Worm (Caenorhabditis elegans): Measurements from ENCODE around the gene perm-4.

The perm-4 gene

DNA sequence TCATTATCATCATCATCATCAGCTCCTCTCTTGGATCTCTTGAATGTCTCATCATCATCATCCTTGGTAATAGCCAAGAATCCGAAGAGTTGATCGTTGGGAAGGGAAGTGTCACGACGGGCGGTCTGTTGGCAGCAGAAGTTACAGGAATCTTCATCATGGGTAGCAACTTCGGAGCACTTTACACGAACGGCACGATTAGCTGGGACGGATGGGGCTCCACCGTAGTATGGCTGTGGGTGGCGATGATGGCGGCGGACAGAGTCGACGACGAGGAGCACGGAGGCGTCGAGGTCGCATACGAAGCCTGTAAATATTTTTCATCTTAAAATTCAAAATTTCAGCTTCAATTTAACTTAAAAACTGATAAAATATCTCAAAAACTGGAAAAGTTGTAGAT, 1.6 kb downstream of the perm-4 start:
- TF ChIP-seq T20F7.1 (GFP tag; optimal IDR thresholded peaks at IDR 0.05) (no peak), sdz-12 (GFP tag; optimal IDR thresholded peaks at IDR 0.05) (no peak), set-16 (GFP tag; IDR thresholded peaks at IDR 0.05) (peak; percentile 37; the same call in 1 of the 2 replicates)

DNA sequence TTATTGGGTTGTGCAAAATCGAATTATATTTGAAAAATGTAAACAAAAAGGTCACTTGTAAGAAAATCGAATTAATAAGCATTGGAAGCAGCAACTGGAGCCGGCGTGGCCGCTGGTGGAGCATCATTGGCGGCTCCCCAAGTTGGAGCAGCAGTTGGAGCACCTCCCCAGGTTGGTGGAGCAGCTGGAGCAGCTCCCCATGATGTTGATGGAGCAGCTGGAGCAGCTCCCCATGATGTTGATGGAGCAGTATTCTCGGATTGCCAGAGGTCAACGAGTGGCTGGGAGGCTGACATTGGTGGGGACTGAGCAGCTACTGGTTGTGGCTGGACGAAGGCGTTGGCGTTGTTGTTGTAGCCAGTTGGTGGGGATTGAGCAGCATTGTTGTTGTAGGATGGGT, 3.4 kb downstream of the perm-4 start:
- TF ChIP-seq set-16 (GFP tag; IDR thresholded peaks at IDR 0.05) = peak; percentile 91
- TF ChIP-seq duxl-1 (tag; optimal IDR thresholded peaks at IDR 0.05; ENCODE audit: poor library complexity) = no peak
- TF ChIP-seq dpl-1 (GFP tag; optimal IDR thresholded peaks at IDR 0.05) = no peak
- TF ChIP-seq egl-43 (GFP tag; IDR thresholded peaks at IDR 0.05) = 0 out of 2 replicates have a peak, but pooled peaks have one; percentile 37

DNA sequence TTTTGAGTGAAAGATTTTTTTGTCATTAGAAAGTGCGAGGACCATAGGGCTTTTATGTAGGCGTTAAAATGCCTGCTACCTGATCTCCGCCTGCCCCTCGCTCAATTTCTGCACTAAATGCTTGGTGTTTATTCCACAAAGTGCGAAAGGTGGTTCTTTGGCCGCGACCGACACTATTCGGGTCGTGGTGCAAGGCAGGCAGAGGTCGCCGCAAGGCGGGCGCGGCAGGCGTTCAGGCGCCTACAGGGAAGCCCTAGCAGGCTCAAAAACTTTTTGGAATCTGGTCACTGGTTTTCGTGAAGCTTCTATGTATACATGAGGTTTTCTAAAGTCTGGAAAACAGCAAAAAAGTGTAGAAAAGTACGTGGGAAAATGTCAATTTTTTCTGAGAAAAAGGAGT, 4.0 kb downstream of the perm-4 start:
- peak; percentile 85; the same call in 1 of the 2 replicates for TF ChIP-seq D1046.2 (GFP tag; IDR thresholded peaks at IDR 0.05)
- TF ChIP-seq mxl-3 (GFP tag; optimal IDR thresholded peaks at IDR 0.05) = no peak
- no peak for TF ChIP-seq Y105C5A.15 (GFP tag; IDR thresholded peaks at IDR 0.05)
- TF ChIP-seq F26F4.8 (GFP tag; conservative IDR thresholded peaks at IDR 0.05) = 0 out of 2 replicates have a peak, but pooled peaks have one; percentile 49
- no peak for TF ChIP-seq aly-2 (tag; optimal IDR thresholded peaks at IDR 0.05)
- peak; percentile 61 for TF ChIP-seq set-16 (GFP tag; IDR thresholded peaks at IDR 0.05)
- 0 out of 2 replicates have a peak, but pooled peaks have one; percentile 22 for TF ChIP-seq egl-43 (GFP tag; IDR thresholded peaks at IDR 0.05)
- TF ChIP-seq daf-19 (GFP tag; conservative IDR thresholded peaks at IDR 0.05) = no peak

DNA sequence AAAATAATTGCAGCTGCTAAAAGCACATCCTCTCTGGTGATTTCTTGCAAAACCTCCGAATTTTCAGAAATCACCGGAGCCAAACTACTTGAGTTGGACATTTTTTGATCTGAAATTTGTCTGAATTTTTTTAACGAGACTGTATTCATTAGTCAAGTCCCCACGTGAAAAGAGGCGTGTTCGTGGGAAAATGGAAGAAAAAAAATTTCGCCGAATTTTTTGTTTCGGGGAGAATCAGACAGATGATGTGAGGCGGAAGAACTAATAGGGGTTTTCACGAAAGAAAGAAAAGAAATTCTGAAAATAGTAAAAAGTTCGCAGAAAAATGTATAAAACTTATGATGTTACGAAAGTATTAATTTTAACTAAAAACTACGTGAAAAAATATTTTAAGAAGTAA, 6.3 kb downstream of the perm-4 start, which contains the start of gene srx-13:
Gene srx-13 (minus strand): TSS at position 101 of the 400 bp plus-strand sequence.
- TF ChIP-seq fkh-10 (GFP tag; optimal IDR thresholded peaks at IDR 0.05) (no peak), zag-1 (tag; optimal IDR thresholded peaks at IDR 0.05) (no peak), pqm-1 (tag; optimal IDR thresholded peaks at IDR 0.05) (no peak), spr-3 (GFP tag; optimal IDR thresholded peaks at IDR 0.05) (no peak), mes-2 (tag; optimal IDR thresholded peaks at IDR 0.05; ENCODE audit: poor library complexity, severe bottlenecking) (no peak), Y75B8A.6 (GFP tag; IDR thresholded peaks at IDR 0.05) (no peak), nhr-102 (tag; optimal IDR thresholded peaks at IDR 0.05) (no peak), mep-1 (tag; optimal IDR thresholded peaks at IDR 0.05) (no peak), duxl-1 (tag; optimal IDR thresholded peaks at IDR 0.05; ENCODE audit: poor library complexity) (no peak), lin-38 (GFP tag; IDR thresholded peaks at IDR 0.05) (no peak), unc-130 (GFP tag; optimal IDR thresholded peaks at IDR 0.05) (no peak), set-16 (GFP tag; IDR thresholded peaks at IDR 0.05) (no peak), hlh-11 (tag; optimal IDR thresholded peaks at IDR 0.05) (no peak), dpl-1 (GFP tag; optimal IDR thresholded peaks at IDR 0.05) (no peak), nhr-48 (tag; optimal IDR thresholded peaks at IDR 0.05) (no peak), F44E2.7 (GFP tag; IDR thresholded peaks at IDR 0.05) (no peak), madf-5 (GFP tag; IDR thresholded peaks at IDR 0.05) (no peak)

DNA sequence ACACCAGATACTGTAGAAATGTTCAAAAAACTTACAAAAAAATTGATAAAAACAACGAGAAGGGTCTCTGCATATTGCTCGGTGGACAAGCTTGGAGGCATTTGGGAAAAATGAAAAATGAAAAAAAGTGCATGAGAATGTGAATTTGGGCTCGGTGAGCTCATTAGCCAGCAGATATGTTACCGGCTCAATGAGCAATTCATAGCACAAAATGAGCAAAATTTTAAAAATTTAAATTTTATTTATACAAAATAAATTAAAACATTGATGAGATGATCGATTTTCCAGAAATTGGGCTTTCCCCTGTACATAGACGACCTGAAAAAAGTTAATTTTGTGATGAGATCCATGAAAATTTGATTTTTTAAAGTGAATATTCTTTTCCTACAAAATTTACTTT, 11.3 kb downstream of the perm-4 start, which contains the start of gene srx-14:
Gene srx-14 (minus strand): TSS at position 101 of the 400 bp plus-strand sequence.
- TF ChIP-seq unc-39 (tag; optimal IDR thresholded peaks at IDR 0.05) = no peak
- no peak for TF ChIP-seq ztf-7 (tag; optimal IDR thresholded peaks at IDR 0.05)
- no peak for TF ChIP-seq mes-2 (tag; optimal IDR thresholded peaks at IDR 0.05; ENCODE audit: poor library complexity, severe bottlenecking)
- TF ChIP-seq ceh-28 (tag; optimal IDR thresholded peaks at IDR 0.05) = no peak
- TF ChIP-seq zip-11 (GFP tag; IDR thresholded peaks at IDR 0.05) = no peak
- no peak for TF ChIP-seq tag-97 (GFP tag; IDR thresholded peaks at IDR 0.05)

DNA sequence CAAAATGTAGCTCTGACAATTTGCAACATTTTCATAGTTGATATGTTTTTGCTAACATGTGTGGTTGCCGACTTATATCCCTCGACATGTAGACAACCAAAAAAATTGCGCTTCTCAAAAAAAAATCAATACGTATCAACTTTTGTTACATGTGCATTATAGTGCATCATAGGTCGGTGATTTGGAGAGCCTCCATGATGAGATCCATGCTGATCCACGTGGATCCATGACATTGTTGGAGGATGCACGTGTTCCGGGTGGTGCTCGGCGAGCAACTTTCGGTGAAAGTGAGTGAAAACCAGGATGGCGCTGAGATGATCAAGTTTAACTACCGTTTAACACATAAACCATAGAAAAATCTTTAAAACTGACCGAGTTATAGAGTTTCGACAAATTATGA, 13.9 kb downstream of the perm-4 start:
- peak in 1 of 2 experiments; percentile 82 for TF ChIP-seq daf-16 (GFP tag; optimal IDR thresholded peaks at IDR 0.05)
- no peak for TF ChIP-seq daf-16 (tag; optimal IDR thresholded peaks at IDR 0.05)
- TF ChIP-seq F49E8.2 (tag; optimal IDR thresholded peaks at IDR 0.05; ENCODE audit: borderline replicate concordance) = no peak
- TF ChIP-seq cey-2 (tag; optimal IDR thresholded peaks at IDR 0.05; ENCODE audit: borderline replicate concordance, insufficient read depth) = no peak
- no peak for TF ChIP-seq arid-1 (GFP tag; conservative IDR thresholded peaks at IDR 0.05)
- peak; percentile 9; the same call in 1 of the 2 replicates for TF ChIP-seq hmg-1.1 (GFP tag; IDR thresholded peaks at IDR 0.05)
- TF ChIP-seq ama-1 (optimal IDR thresholded peaks at IDR 0.05) = no peak
- TF ChIP-seq pha-4 (GFP tag; IDR thresholded peaks at IDR 0.05) = no peak
- no peak for TF ChIP-seq pha-4 (tag; optimal IDR thresholded peaks at IDR 0.05)

All from whole organism, L4 larva.